Fruit fly (Drosophila melanogaster) whole organism, prepupa: ENCODE measurements around the gene Meltrin.

ENCODE experiments used
- CG10669 ChIP-seq: fragments of 200-800 bp; sonication (Bioruptor generic); optimal IDR thresholded peaks from 3 replicates; lab custom pipeline; 2018; ENCODE audit warnings: missing biosample characterization, mild to moderate bottlenecking, missing genetic modification characterization, moderate library complexity
- CG11902 ChIP-seq: fragments of 200-800 bp; sonication (Bioruptor generic); optimal IDR thresholded peaks from 3 replicates; lab custom pipeline; 2016; ENCODE audit warnings: missing biosample characterization, missing genetic modification characterization
- CG4318 ChIP-seq: fragments of 200-800 bp; sonication (Bioruptor generic); optimal IDR thresholded peaks from 3 replicates; lab custom pipeline; 2017; ENCODE audit warnings: missing biosample characterization, mild to moderate bottlenecking, missing genetic modification characterization
- CG6808 ChIP-seq: fragments of 200-800 bp; sonication (Bioruptor generic); optimal IDR thresholded peaks from 3 replicates; lab custom pipeline; 2017; ENCODE audit warnings: missing biosample characterization, missing genetic modification characterization, mild to moderate bottlenecking, moderate library complexity, missing genetic modification reagents
- CG6854 ChIP-seq: fragments of 200-800 bp; sonication (Bioruptor generic); optimal IDR thresholded peaks from 2 replicates; lab custom pipeline; 2017; ENCODE audit warnings: missing biosample characterization, mild to moderate bottlenecking, missing genetic modification characterization
- CG8319 ChIP-seq: fragments of 200-800 bp; sonication (Bioruptor generic); optimal IDR thresholded peaks from 3 replicates; lab custom pipeline; 2016; ENCODE audit warnings: missing biosample characterization, missing genetic modification characterization
- CG9139 ChIP-seq: fragments of 200-800 bp; sonication (Bioruptor generic); optimal IDR thresholded peaks from 3 replicates; lab custom pipeline; 2017; ENCODE audit warnings: missing biosample characterization, mild to moderate bottlenecking, missing genetic modification characterization
- Ets21C ChIP-seq: fragments of 200-800 bp; sonication (Bioruptor generic); optimal IDR thresholded peaks from 3 replicates; lab custom pipeline; 2016; ENCODE audit warnings: missing biosample characterization, missing genetic modification characterization
- Hr4 ChIP-seq: fragments of 200-800 bp; sonication (Bioruptor generic); optimal IDR thresholded peaks from 3 replicates; lab custom pipeline; 2016; ENCODE audit warnings: missing biosample characterization, missing genetic modification characterization
- Smox ChIP-seq: fragments of 200-800 bp; sonication (Bioruptor generic); optimal IDR thresholded peaks from 3 replicates; lab custom pipeline; 2016; ENCODE audit warnings: missing biosample characterization, missing genetic modification characterization
- cyc ChIP-seq: fragments of 200-800 bp; sonication (Bioruptor generic); optimal IDR thresholded peaks from 3 replicates; lab custom pipeline; 2016; ENCODE audit warnings: missing biosample characterization, missing genetic modification characterization
- dac ChIP-seq: fragments of 200-800 bp; sonication (Bioruptor generic); optimal IDR thresholded peaks from 2 replicates; lab custom pipeline; 2017; ENCODE audit warnings: missing biosample characterization, mild to moderate bottlenecking, missing genetic modification characterization
- dsx ChIP-seq: fragments of 200-800 bp; optimal IDR thresholded peaks from 3 replicates; lab custom pipeline; 2019; ENCODE audit warnings: missing biosample characterization, mild to moderate bottlenecking, missing genetic modification characterization, moderate library complexity; ENCODE audit not compliant: poor library complexity, severe bottlenecking
- net ChIP-seq: fragments of 200-800 bp; sonication (Bioruptor generic); optimal IDR thresholded peaks from 3 replicates; lab custom pipeline; 2016; ENCODE audit warnings: missing biosample characterization, missing genetic modification characterization

dm6 chr3R:14710673-14711072 is 13.6 kb upstream of the Meltrin start:
- TF ChIP-seq net (GFP tag; lab: Kevin White, UChicago): no peak
- TF ChIP-seq CG11902 (GFP tag; lab: Kevin White, UChicago): no peak
- TF ChIP-seq dac (GFP tag; lab: Kevin White, UChicago): no peak
- TF ChIP-seq CG8319 (GFP tag; lab: Kevin White, UChicago): no peak
- no peak for TF ChIP-seq CG10669 (GFP tag; lab: Kevin White, UChicago)
- no peak for TF ChIP-seq Ets21C (GFP tag; lab: Kevin White, UChicago)
- no peak for TF ChIP-seq CG9139
- no peak for TF ChIP-seq dsx (GFP tag; lab: Kevin White, UChicago)
- no peak for TF ChIP-seq Smox (GFP tag; lab: Kevin White, UChicago)
- no peak for TF ChIP-seq Hr4
- TF ChIP-seq CG6808 (GFP tag; lab: Kevin White, UChicago): no peak
- no peak for TF ChIP-seq CG6854
- no peak for TF ChIP-seq CG4318 (GFP tag; lab: Kevin White, UChicago)
- TF ChIP-seq cyc (GFP tag; lab: Kevin White, UChicago): no peak
